Fruit fly (Drosophila melanogaster) whole organism, adult: ENCODE data around the gene Acyp2.

Source experiments
- CG12768 ChIP-seq: fragments of 200-800 bp; sonication (Bioruptor generic); optimal IDR thresholded peaks from 2 replicates; lab custom pipeline; 2017; ENCODE audit warnings: missing biosample characterization, missing genetic modification characterization, mild to moderate bottlenecking, moderate library complexity, missing genetic modification reagents
- CG5204 ChIP-seq: fragments of 200-800 bp; sonication (Bioruptor generic); optimal IDR thresholded peaks from 2 replicates; lab custom pipeline; 2016; ENCODE audit warnings: missing biosample characterization, missing genetic modification characterization
- cnc ChIP-seq, 2 experiments: fragments of >200 bp; optimal IDR thresholded peaks; 2 replicates each; lab custom pipeline; 2017

dm6 chr3R:15788221-15788620, 4.3 kb upstream of the Acyp2 start, which contains the start of gene Uros2:
- no peak for TF ChIP-seq CG5204 (GFP tag; lab: Kevin White, UChicago)
- TF ChIP-seq cnc (optimal IDR thresholded peaks at IDR 0.05; lab: Kevin White, UChicago) = no peak
- TF ChIP-seq CG12768 (GFP tag; lab: Kevin White, UChicago) = no peak
